Worm (Caenorhabditis elegans) whole organism, L3 larva: Measurements from ENCODE around the gene F08G12.3.

Experiments used
- daf-12 ChIP-seq: fragments of 150-350 bp; optimal IDR thresholded peaks from 2 replicates; lab custom pipeline; 2014; ENCODE audit warnings: missing biosample characterization, missing genetic modification reagents, missing genetic modification characterization
- jun-1 ChIP-seq: fragments of 150-350 bp; optimal IDR thresholded peaks from 2 replicates; lab custom pipeline; 2014; ENCODE audit warnings: missing biosample characterization, missing genetic modification reagents, missing genetic modification characterization
- mml-1 ChIP-seq: fragments of 150-350 bp; sonication (generic microtip); optimal IDR thresholded peaks from 3 replicates; lab custom pipeline; 2014; ENCODE audit warnings: missing biosample characterization, missing genetic modification characterization
- skn-1 ChIP-seq: fragments of 150-350 bp; optimal IDR thresholded peaks from 2 replicates; lab custom pipeline; 2014; ENCODE audit warnings: missing biosample characterization, missing genetic modification characterization
- ztf-11 ChIP-seq: fragments of 150-350 bp; optimal IDR thresholded peaks from 2 replicates; lab custom pipeline; 2014; ENCODE audit warnings: missing biosample characterization, missing genetic modification characterization

DNA sequence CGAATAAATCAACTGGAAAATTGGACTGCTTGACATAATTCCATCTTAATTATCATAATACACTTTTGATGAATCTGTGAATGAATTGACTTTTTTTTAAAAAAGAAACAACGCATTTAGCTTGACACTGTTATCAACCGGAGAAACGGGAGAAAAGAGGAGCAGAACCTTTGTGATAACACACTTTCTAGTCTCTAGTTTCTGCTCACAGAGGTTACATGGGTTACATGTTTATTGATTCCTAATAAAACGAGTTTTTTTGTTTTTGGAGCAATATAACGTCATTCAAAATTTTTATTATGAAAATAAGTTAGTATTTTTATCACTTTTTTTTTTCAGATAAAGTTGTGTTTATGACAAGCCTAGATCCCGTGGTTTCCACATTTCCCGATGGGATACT is 17.9 kb downstream of the F08G12.3 start, which contains the start of gene hizr-1:
- TF ChIP-seq ztf-11 (tag; lab: Kevin White, UChicago) (no peak), skn-1 (tag; lab: Kevin White, UChicago) (no peak), daf-12 (tag; lab: Kevin White, UChicago) (no peak), jun-1 (no peak), mml-1 (tag; lab: Kevin White, UChicago) (no peak)
